Worm (Caenorhabditis elegans) whole organism, L4/young adult: Measurements from ENCODE around the gene C31G12.4.

Experiments
- W03F9.2 ChIP-seq: fragments of 150-350 bp; optimal IDR thresholded peaks from 2 replicates; lab custom pipeline; 2014; ENCODE audit warnings: missing biosample characterization, missing genetic modification characterization
- dao-5 ChIP-seq: sonication (generic microtip); optimal IDR thresholded peaks from 2 replicates; lab custom pipeline; 2016; ENCODE audit warnings: missing genotype, missing genetic modification characterization, moderate library complexity, missing compliant biosample characterization

- TF ChIP-seq dao-5 (tag; lab: Kevin White, UChicago) = no peak
- no peak for TF ChIP-seq W03F9.2 (tag; lab: Kevin White, UChicago)
Measured at ce11 chrV:18171568-18171967, 7.0 kb downstream of the C31G12.4 start, which contains the start of gene C14A6.8.
